Fruit fly (Drosophila melanogaster) whole organism, embryonic: ENCODE measurements around the gene CG13634.

Experiments used
- Abd-B ChIP-seq: fragments of 200-800 bp; sonication (Bioruptor generic); optimal IDR thresholded peaks from 2 replicates; lab custom pipeline; 2018; ENCODE audit warnings: missing biosample characterization, mild to moderate bottlenecking, missing genetic modification characterization, moderate library complexity
- Atf6 ChIP-seq: fragments of 200-800 bp; sonication (Bioruptor generic); IDR thresholded peaks from 2 replicates; pipeline ENCODE4 v1.3.6; 2022; ENCODE audit warnings: missing biosample characterization, missing genetic modification characterization
- BtbVII ChIP-seq: fragments of 200-800 bp; sonication (Bioruptor generic); optimal IDR thresholded peaks from 3 replicates; lab custom pipeline; 2017; ENCODE audit warnings: missing biosample characterization, mild to moderate bottlenecking, missing genetic modification characterization
- CG10462 ChIP-seq: fragments of 200-800 bp; sonication (Bioruptor generic); optimal IDR thresholded peaks from 2 replicates; lab custom pipeline; 2016; ENCODE audit warnings: missing biosample characterization, missing genetic modification characterization
- CG11456 ChIP-seq: fragments of 200-800 bp; sonication (Bioruptor generic); IDR thresholded peaks from 3 replicates; pipeline ENCODE4 v1.3.6; 2022; ENCODE audit warnings: missing biosample characterization, missing genetic modification characterization
- CG11696 ChIP-seq: fragments of 200-800 bp; sonication (Bioruptor generic); IDR thresholded peaks from 2 replicates; pipeline ENCODE4 v1.3.6; 2022; ENCODE audit warnings: missing biosample characterization, missing genetic modification characterization
- CG12155 ChIP-seq: fragments of 200-800 bp; sonication (Bioruptor generic); optimal IDR thresholded peaks from 3 replicates; lab custom pipeline; 2016; ENCODE audit warnings: missing biosample characterization, missing genetic modification characterization
- CG12236 ChIP-seq: fragments of 200-800 bp; sonication (Bioruptor generic); optimal IDR thresholded peaks from 2 replicates; lab custom pipeline; 2016; ENCODE audit warnings: missing biosample characterization, missing genetic modification characterization
- CG15011 ChIP-seq: fragments of 200-800 bp; sonication (Bioruptor generic); optimal IDR thresholded peaks from 3 replicates; lab custom pipeline; 2018; ENCODE audit warnings: missing biosample characterization, mild to moderate bottlenecking, missing genetic modification characterization
- CG16779 ChIP-seq: fragments of 200-800 bp; sonication (Bioruptor generic); IDR thresholded peaks from 2 replicates; pipeline ENCODE4 v1.3.6; 2022; ENCODE audit warnings: missing biosample characterization, missing genetic modification characterization
- CG3726 ChIP-seq: fragments of 200-800 bp; sonication (Bioruptor generic); IDR thresholded peaks from 3 replicates; pipeline ENCODE4, ENCODE4 v1.3.6; 2022; ENCODE audit warnings: missing biosample characterization, missing genetic modification characterization
- CG4820 ChIP-seq: fragments of 200-800 bp; sonication (Bioruptor generic); optimal IDR thresholded peaks from 3 replicates; lab custom pipeline; 2016; ENCODE audit warnings: missing biosample characterization, missing genetic modification characterization
- CG6175 ChIP-seq: fragments of 200-800 bp; sonication (Bioruptor generic); IDR thresholded peaks from 3 replicates; pipeline ENCODE4 v1.3.6; 2022; ENCODE audit warnings: missing biosample characterization, missing genetic modification characterization
- CG6272 ChIP-seq: fragments of 200-800 bp; sonication (Bioruptor generic); IDR thresholded peaks from 2 replicates; pipeline ENCODE4 v1.3.6; 2022; ENCODE audit warnings: missing biosample characterization, missing genetic modification characterization
- CG6683 ChIP-seq: fragments of 200-800 bp; sonication (Bioruptor generic); optimal IDR thresholded peaks from 2 replicates; lab custom pipeline; 2017; ENCODE audit warnings: missing biosample characterization, mild to moderate bottlenecking, missing genetic modification characterization, missing genetic modification reagents
- CG9932 ChIP-seq: fragments of 200-800 bp; sonication (Bioruptor generic); IDR thresholded peaks from 2 replicates; pipeline ENCODE4 v1.3.6; 2022; ENCODE audit warnings: missing biosample characterization, missing genetic modification characterization
- Camta ChIP-seq: fragments of 200-800 bp; sonication (Bioruptor generic); optimal IDR thresholded peaks from 2 replicates; lab custom pipeline; 2016; ENCODE audit warnings: missing biosample characterization, missing genetic modification characterization
- D ChIP-seq, 2 experiments: fragments of 200-800 bp in 1 of 2; fragments of >200 bp in 1 of 2; sonication (Bioruptor generic) in 1 of 2; optimal IDR thresholded peaks; 2 replicates in 1 of 2; 3 replicates in 1 of 2; lab custom pipeline; 2017; ENCODE audit warnings: mild to moderate bottlenecking in 1 of 2, missing biosample characterization in 1 of 2, missing genetic modification characterization in 1 of 2, missing genetic modification reagents in 1 of 2
- D19B ChIP-seq: fragments of 200-800 bp; sonication (Bioruptor generic); optimal IDR thresholded peaks from 2 replicates; lab custom pipeline; 2017; ENCODE audit warnings: missing biosample characterization, mild to moderate bottlenecking, missing genetic modification characterization
- Doc3 ChIP-seq: fragments of 200-800 bp; sonication (Bioruptor generic); IDR thresholded peaks from 3 replicates; pipeline ENCODE4 v1.3.6; 2022; ENCODE audit warnings: missing biosample characterization, missing genetic modification characterization; ENCODE audit not compliant: partially characterized antibody
- Dp ChIP-seq: fragments of 200-800 bp; sonication (Bioruptor generic); optimal IDR thresholded peaks from 2 replicates; lab custom pipeline; 2018; ENCODE audit warnings: missing biosample characterization, mild to moderate bottlenecking, missing genetic modification characterization, moderate library complexity
- Ets97D ChIP-seq: fragments of 200-800 bp; sonication (Bioruptor generic); optimal IDR thresholded peaks from 3 replicates; lab custom pipeline; 2016; ENCODE audit warnings: missing biosample characterization, missing genetic modification characterization
- Gsc ChIP-seq: fragments of 200-800 bp; sonication (Bioruptor generic); IDR thresholded peaks from 2 replicates; pipeline ENCODE4 v1.3.6; 2022; ENCODE audit warnings: missing biosample characterization, missing genetic modification characterization
- Hey ChIP-seq: fragments of 200-800 bp; sonication (Bioruptor generic); optimal IDR thresholded peaks from 3 replicates; lab custom pipeline; 2018; ENCODE audit warnings: missing biosample characterization, mild to moderate bottlenecking, missing genetic modification characterization
- Hsf ChIP-seq: fragments of 200-800 bp; sonication (Bioruptor generic); optimal IDR thresholded peaks from 3 replicates; lab custom pipeline; 2016; ENCODE audit warnings: missing biosample characterization, missing genetic modification characterization
- Lhr ChIP-seq: fragments of 200-800 bp; sonication (Bioruptor generic); optimal IDR thresholded peaks from 3 replicates; lab custom pipeline; 2017; ENCODE audit warnings: mild to moderate bottlenecking, missing biosample characterization, missing genetic modification reagents, missing genetic modification characterization
- Xrp1 ChIP-seq: fragments of 200-800 bp; sonication (Bioruptor generic); IDR thresholded peaks from 2 replicates; pipeline ENCODE4 v1.3.6; 2022; ENCODE audit warnings: missing biosample characterization, missing genetic modification characterization
- ato ChIP-seq: fragments of 200-800 bp; sonication (Bioruptor generic); IDR thresholded peaks from 2 replicates; pipeline ENCODE4 v1.3.6; 2022; ENCODE audit warnings: missing biosample characterization, missing genetic modification characterization; ENCODE audit not compliant: partially characterized antibody
- bigmax ChIP-seq: fragments of 200-800 bp; sonication (Bioruptor generic); optimal IDR thresholded peaks from 2 replicates; lab custom pipeline; 2018; ENCODE audit warnings: missing biosample characterization, mild to moderate bottlenecking, missing genetic modification characterization
- cato ChIP-seq: fragments of 200-800 bp; sonication (Bioruptor generic); optimal IDR thresholded peaks from 2 replicates; lab custom pipeline; 2016; ENCODE audit warnings: missing biosample characterization, missing genetic modification characterization, borderline replicate concordance
- chm ChIP-seq: fragments of 200-800 bp; sonication (Bioruptor generic); IDR thresholded peaks from 2 replicates; pipeline ENCODE4 v1.3.6; 2022; ENCODE audit warnings: missing biosample characterization, missing genetic modification characterization
- corto ChIP-seq: fragments of 200-800 bp; sonication (Bioruptor generic); optimal IDR thresholded peaks from 2 replicates; lab custom pipeline; 2016; ENCODE audit warnings: missing biosample characterization, mild to moderate bottlenecking, missing genetic modification characterization, moderate library complexity
- dimm ChIP-seq: fragments of 200-800 bp; sonication (Bioruptor generic); IDR thresholded peaks from 2 replicates; pipeline ENCODE4 v1.3.6; 2022; ENCODE audit warnings: missing biosample characterization, missing genetic modification characterization
- dysf ChIP-seq: fragments of 200-800 bp; sonication (Bioruptor generic); IDR thresholded peaks from 3 replicates; pipeline ENCODE4 v1.3.6; 2022; ENCODE audit warnings: missing biosample characterization, missing genetic modification characterization
- ewg ChIP-seq: fragments of 200-800 bp; sonication (Bioruptor generic); optimal IDR thresholded peaks from 3 replicates; lab custom pipeline; 2017; ENCODE audit warnings: mild to moderate bottlenecking, missing biosample characterization, missing genetic modification reagents, missing genetic modification characterization
- hbn ChIP-seq: fragments of 200-800 bp; sonication (Bioruptor generic); IDR thresholded peaks from 2 replicates; pipeline ENCODE4 v1.3.6; 2022; ENCODE audit warnings: missing biosample characterization, missing genetic modification characterization; ENCODE audit not compliant: partially characterized antibody
- ind ChIP-seq: fragments of 200-800 bp; sonication (Bioruptor generic); optimal IDR thresholded peaks from 3 replicates; lab custom pipeline; 2016; ENCODE audit warnings: missing biosample characterization, missing genetic modification characterization
- insv ChIP-seq, 2 experiments: fragments of 200-800 bp; sonication (Bioruptor generic); optimal IDR thresholded peaks; 3 replicates each; lab custom pipeline; 2016 to 2018; ENCODE audit warnings: missing biosample characterization in 2 of 2, missing genetic modification characterization in 2 of 2
- lilli ChIP-seq: fragments of 200-800 bp; sonication (Bioruptor generic); optimal IDR thresholded peaks from 3 replicates; lab custom pipeline; 2016; ENCODE audit warnings: missing biosample characterization, missing genetic modification characterization
- lola ChIP-seq, 3 experiments: fragments of >200 bp in 2 of 3; fragments of 200-800 bp in 1 of 3; sonication (Bioruptor generic) in 1 of 3; optimal IDR thresholded peaks; 2 replicates each; lab custom pipeline; 2017 to 2019; ENCODE audit warnings: missing biosample characterization in 3 of 3, missing genetic modification characterization in 3 of 3, mild to moderate bottlenecking in 1 of 3, moderate library complexity in 1 of 3
- lov ChIP-seq, 2 experiments: fragments of 200-800 bp in 1 of 2; fragments of >200 bp in 1 of 2; sonication (Bioruptor generic) in 1 of 2; IDR thresholded peaks in 1 of 2; optimal IDR thresholded peaks in 1 of 2; 2 replicates in 1 of 2; 3 replicates in 1 of 2; pipeline versions ENCODE4 v1.3.6 to Lab custom; 2017 to 2022; ENCODE audit warnings: missing biosample characterization in 1 of 2, missing genetic modification characterization in 1 of 2
- maf-S ChIP-seq: fragments of 200-800 bp; sonication (Bioruptor generic); optimal IDR thresholded peaks from 2 replicates; lab custom pipeline; 2016; ENCODE audit warnings: missing biosample characterization, missing genetic modification characterization
- org-1 ChIP-seq: fragments of 200-800 bp; sonication (Bioruptor generic); optimal IDR thresholded peaks from 2 replicates; lab custom pipeline; 2017; ENCODE audit warnings: missing biosample characterization, missing genetic modification characterization
- salm ChIP-seq: fragments of 200-800 bp; sonication (Bioruptor generic); optimal IDR thresholded peaks from 2 replicates; lab custom pipeline; 2018; ENCODE audit warnings: missing biosample characterization, mild to moderate bottlenecking, missing genetic modification characterization
- sens-2 ChIP-seq: fragments of 200-800 bp; sonication (Bioruptor generic); IDR thresholded peaks from 2 replicates; pipeline ENCODE4 v1.3.6; 2022; ENCODE audit warnings: missing biosample characterization, missing genetic modification characterization
- so ChIP-seq: fragments of 200-800 bp; sonication (Bioruptor generic); IDR thresholded peaks from 3 replicates; pipeline ENCODE4 v1.3.6; 2022; ENCODE audit warnings: missing biosample characterization, missing genetic modification characterization
- trh ChIP-seq: fragments of 200-800 bp; sonication (Bioruptor generic); optimal IDR thresholded peaks from 2 replicates; lab custom pipeline; 2016; ENCODE audit warnings: missing biosample characterization, missing genetic modification characterization
- vvl ChIP-seq: fragments of 200-800 bp; sonication (Bioruptor generic); IDR thresholded peaks from 2 replicates; pipeline ENCODE4 v1.3.6; 2022; ENCODE audit warnings: missing biosample characterization, missing genetic modification characterization

CG13634 gene

dm6 chr3R:24810844-24811625, 21.1 kb upstream of the CG13634 start (continued):
- TF ChIP-seq dysf (peak; percentile 93), Gsc (GFP tag; lab: Robert Waterston, UW) (no peak), insv (GFP tag; optimal IDR thresholded peaks at IDR 0.05; lab: Kevin White, UChicago) (no peak), CG10462 (GFP tag; lab: Kevin White, UChicago) (peak; percentile 69), CG4820 (GFP tag; lab: Kevin White, UChicago) (peak; percentile 84), lola (GFP tag; optimal IDR thresholded peaks at IDR 0.05; lab: Kevin White, UChicago) (peak in 1 of 3 experiments; percentile 38), Hsf (peak; percentile 88), org-1 (GFP tag; lab: Kevin White, UChicago) (peak; percentile 85), ind (GFP tag; lab: Kevin White, UChicago) (peak; percentile 89), ewg (peak; percentile 73), CG6175 (GFP tag; lab: Robert Waterston, UW) (peak; percentile 79; the same call in 2 of the 3 replicates), Xrp1 (GFP tag; lab: Robert Waterston, UW) (peak; percentile 90), so (GFP tag; lab: Robert Waterston, UW) (peak; percentile 88), BtbVII (GFP tag; lab: Kevin White, UChicago) (peak; percentile 89), Atf6 (GFP tag; lab: Robert Waterston, UW) (peak; percentile 94), Dp (GFP tag; lab: Kevin White, UChicago) (peak; percentile 2), dimm (GFP tag; lab: Robert Waterston, UW) (peak; percentile 67), CG11456 (GFP tag; lab: Robert Waterston, UW) (peak; percentile 92), lov (optimal IDR thresholded peaks at IDR 0.05; lab: Kevin White, UChicago) (no peak), lov (GFP tag; IDR thresholded peaks at IDR 0.05; lab: Robert Waterston, UW) (peak; percentile 73; the same call in 2 of the 3 replicates), Camta (GFP tag; lab: Kevin White, UChicago) (peak; percentile 78), Doc3 (no peak), cato (GFP tag; lab: Kevin White, UChicago) (peak; percentile 65), trh (GFP tag; lab: Kevin White, UChicago) (no peak), bigmax (GFP tag; lab: Kevin White, UChicago) (peak; percentile 17), CG9932 (GFP tag; lab: Robert Waterston, UW) (peak; percentile 88), salm (tag; lab: Kevin White, UChicago) (peak; percentile 85), CG16779 (GFP tag; lab: Robert Waterston, UW) (peak; percentile 78), CG6272 (peak; percentile 81), CG11696 (GFP tag; lab: Robert Waterston, UW) (peak; percentile 88), corto (peak; percentile 78), sens-2 (GFP tag; lab: Robert Waterston, UW) (peak; percentile 71; the same call in 1 of the 2 replicates), Ets97D (GFP tag; lab: Kevin White, UChicago) (peak; percentile 76), Hey (peak; percentile 59), D19B (GFP tag; lab: Kevin White, UChicago) (peak; percentile 73), lilli (peak; percentile 92), hbn (GFP tag; lab: Robert Waterston, UW) (no peak), chm (peak; percentile 90), ato (no peak), maf-S (GFP tag; lab: Kevin White, UChicago) (peak; percentile 80), vvl (GFP tag; lab: Robert Waterston, UW) (peak; percentile 95), D (optimal IDR thresholded peaks at IDR 0.05; lab: Kevin White, UChicago) (no peak), D (GFP tag; optimal IDR thresholded peaks at IDR 0.05; lab: Kevin White, UChicago) (peak; percentile 68), CG12236 (GFP tag; lab: Kevin White, UChicago) (peak; percentile 52), CG12155 (GFP tag; lab: Kevin White, UChicago) (peak; percentile 87), Abd-B (GFP tag; lab: Kevin White, UChicago) (no peak), CG6683 (GFP tag; lab: Kevin White, UChicago) (peak; percentile 70), CG15011 (GFP tag; lab: Kevin White, UChicago) (peak; percentile 78), Lhr (GFP tag; lab: Kevin White, UChicago) (peak; percentile 41), CG3726 (GFP tag; lab: Robert Waterston, UW) (peak; percentile 53; the same call in 1 of the 3 replicates)
